Fruit fly (Drosophila melanogaster) whole organism, wandering third instar larva: ENCODE results near the gene CG9926.

Experiments used
- CG32264 ChIP-seq: fragments of 200-800 bp; sonication (Bioruptor generic); optimal IDR thresholded peaks from 2 replicates; lab custom pipeline; 2016; ENCODE audit warnings: missing biosample characterization, missing genetic modification characterization
- CG9705 ChIP-seq: fragments of 200-800 bp; sonication (Bioruptor generic); optimal IDR thresholded peaks from 2 replicates; lab custom pipeline; 2018; ENCODE audit warnings: missing biosample characterization, mild to moderate bottlenecking, missing genetic modification characterization
- CrebA ChIP-seq: fragments of 200-800 bp; sonication (Bioruptor generic); optimal IDR thresholded peaks from 2 replicates; lab custom pipeline; 2016; ENCODE audit warnings: missing biosample characterization, mild to moderate bottlenecking, missing genetic modification characterization, borderline replicate concordance
- Dfd ChIP-seq: fragments of >200 bp; optimal IDR thresholded peaks from 2 replicates; lab custom pipeline; 2017; ENCODE audit warnings: missing biosample characterization, missing genetic modification characterization
- Dif ChIP-seq: fragments of 200-275, 200-300 bp; sonication (Bioruptor generic); optimal IDR thresholded peaks from 2 replicates; lab custom pipeline; 2018; ENCODE audit warnings: missing biosample characterization, missing genetic modification characterization; ENCODE audit not compliant: partially characterized antibody
- GATAd ChIP-seq: sonication (Bioruptor generic); optimal IDR thresholded peaks from 2 replicates; lab custom pipeline; 2016; ENCODE audit warnings: missing biosample characterization, missing genetic modification characterization
- HLH106 ChIP-seq: fragments of 200-800 bp; optimal IDR thresholded peaks from 3 replicates; lab custom pipeline; 2019; ENCODE audit warnings: missing biosample characterization, mild to moderate bottlenecking, missing genetic modification characterization, moderate library complexity
- Hnf4 ChIP-seq: fragments of 200-800 bp; sonication (Bioruptor generic); optimal IDR thresholded peaks from 2 replicates; lab custom pipeline; 2016; ENCODE audit warnings: missing biosample characterization, mild to moderate bottlenecking, missing genetic modification characterization
- Hr78 ChIP-seq: fragments of >200 bp; optimal IDR thresholded peaks from 2 replicates; lab custom pipeline; 2017; ENCODE audit warnings: missing biosample characterization, missing genetic modification characterization
- Hr83 ChIP-seq: fragments of 200-300 bp; sonication (Bioruptor generic); optimal IDR thresholded peaks from 2 replicates; lab custom pipeline; 2016; ENCODE audit warnings: missing biosample characterization, mild to moderate bottlenecking, missing genetic modification characterization, moderate library complexity; ENCODE audit not compliant: poor library complexity, severe bottlenecking
- Jra ChIP-seq: sonication (Bioruptor generic); optimal IDR thresholded peaks from 2 replicates; lab custom pipeline; 2016; ENCODE audit warnings: missing biosample characterization, missing genetic modification characterization
- Mio ChIP-seq: sonication (Bioruptor generic); optimal IDR thresholded peaks from 2 replicates; lab custom pipeline; 2016; ENCODE audit warnings: missing biosample characterization, missing genetic modification characterization
- Myc ChIP-seq: fragments of >200 bp; optimal IDR thresholded peaks from 2 replicates; lab custom pipeline; 2017
- Rel ChIP-seq, 2 experiments: fragments of 200-800 bp; sonication (Bioruptor generic) in 1 of 2; optimal IDR thresholded peaks; 2 replicates in 1 of 2; 3 replicates in 1 of 2; lab custom pipeline; 2016 to 2019; ENCODE audit warnings: mild to moderate bottlenecking in 2 of 2, missing biosample characterization in 2 of 2, missing genetic modification characterization in 2 of 2, moderate library complexity in 1 of 2
- Sp1 ChIP-seq: fragments of 200-800 bp; sonication (Bioruptor generic); optimal IDR thresholded peaks from 3 replicates; lab custom pipeline; 2019; ENCODE audit warnings: missing biosample characterization, mild to moderate bottlenecking, missing genetic modification characterization, moderate library complexity
- Vsx2 ChIP-seq: fragments of 200-300, 225-300 bp; sonication (Bioruptor generic); optimal IDR thresholded peaks from 2 replicates; lab custom pipeline; 2018; ENCODE audit warnings: missing biosample characterization, missing genetic modification characterization; ENCODE audit not compliant: partially characterized antibody
- br ChIP-seq: fragments of 200-800 bp; sonication (Bioruptor generic); optimal IDR thresholded peaks from 2 replicates; lab custom pipeline; 2016; ENCODE audit warnings: missing biosample characterization, missing genetic modification characterization
- brk ChIP-seq: fragments of 200-800 bp; sonication (Bioruptor generic); optimal IDR thresholded peaks from 2 replicates; lab custom pipeline; 2016; ENCODE audit warnings: missing biosample characterization, mild to moderate bottlenecking, missing genetic modification characterization
- dl ChIP-seq, 2 experiments: fragments of 175-275, 200-275 bp in 1 of 2; fragments of 200-275 bp in 1 of 2; sonication (Bioruptor generic); optimal IDR thresholded peaks; lab custom pipeline; 2018; ENCODE audit warnings: mild to moderate bottlenecking in 2 of 2, missing biosample characterization in 2 of 2, missing genetic modification characterization in 2 of 2, moderate library complexity in 2 of 2; ENCODE audit not compliant: partially characterized antibody in 2 of 2, insufficient read depth in 1 of 2
- ey ChIP-seq: fragments of 200-800 bp; sonication (Bioruptor generic); optimal IDR thresholded peaks from 2 replicates; lab custom pipeline; 2016; ENCODE audit warnings: missing biosample characterization, missing genetic modification characterization
- foxo ChIP-seq, 2 experiments: fragments of 200-800 bp; sonication (Bioruptor generic); optimal IDR thresholded peaks; 2 replicates in 1 of 2; 3 replicates in 1 of 2; lab custom pipeline; 2016 to 2017; ENCODE audit warnings: missing biosample characterization in 2 of 2, missing genetic modification characterization in 2 of 2
- fru ChIP-seq: fragments of 200-800 bp; sonication (Bioruptor generic); optimal IDR thresholded peaks from 3 replicates; lab custom pipeline; 2016; ENCODE audit warnings: missing biosample characterization, mild to moderate bottlenecking, missing genetic modification characterization
- lola ChIP-seq: fragments of >200 bp; optimal IDR thresholded peaks from 2 replicates; lab custom pipeline; 2017; ENCODE audit warnings: missing biosample characterization, missing genetic modification characterization
- pan ChIP-seq: fragments of >200 bp; optimal IDR thresholded peaks from 2 replicates; lab custom pipeline; 2017
- rgr ChIP-seq: fragments of 200-800 bp; sonication (Bioruptor generic); optimal IDR thresholded peaks from 3 replicates; lab custom pipeline; 2016; ENCODE audit warnings: missing biosample characterization, mild to moderate bottlenecking, missing genetic modification characterization
- sage ChIP-seq: fragments of 200-800 bp; sonication (Bioruptor generic); optimal IDR thresholded peaks from 2 replicates; lab custom pipeline; 2016; ENCODE audit warnings: missing biosample characterization, mild to moderate bottlenecking, missing genetic modification characterization
- sv ChIP-seq: fragments of 200-800 bp; sonication (Bioruptor generic); optimal IDR thresholded peaks from 3 replicates; lab custom pipeline; 2016; ENCODE audit warnings: missing biosample characterization, missing genetic modification characterization
- tai ChIP-seq: sonication (Bioruptor generic); optimal IDR thresholded peaks from 2 replicates; lab custom pipeline; 2016; ENCODE audit warnings: missing biosample characterization, missing genetic modification characterization
- usp ChIP-seq: fragments of >200 bp; optimal IDR thresholded peaks from 2 replicates; lab custom pipeline; 2017; ENCODE audit warnings: missing biosample characterization, missing genetic modification characterization
- woc ChIP-seq: sonication (Bioruptor generic); optimal IDR thresholded peaks from 2 replicates; lab custom pipeline; 2016; ENCODE audit warnings: missing biosample characterization, mild to moderate bottlenecking, missing genetic modification characterization

The CG9926 gene

DNA sequence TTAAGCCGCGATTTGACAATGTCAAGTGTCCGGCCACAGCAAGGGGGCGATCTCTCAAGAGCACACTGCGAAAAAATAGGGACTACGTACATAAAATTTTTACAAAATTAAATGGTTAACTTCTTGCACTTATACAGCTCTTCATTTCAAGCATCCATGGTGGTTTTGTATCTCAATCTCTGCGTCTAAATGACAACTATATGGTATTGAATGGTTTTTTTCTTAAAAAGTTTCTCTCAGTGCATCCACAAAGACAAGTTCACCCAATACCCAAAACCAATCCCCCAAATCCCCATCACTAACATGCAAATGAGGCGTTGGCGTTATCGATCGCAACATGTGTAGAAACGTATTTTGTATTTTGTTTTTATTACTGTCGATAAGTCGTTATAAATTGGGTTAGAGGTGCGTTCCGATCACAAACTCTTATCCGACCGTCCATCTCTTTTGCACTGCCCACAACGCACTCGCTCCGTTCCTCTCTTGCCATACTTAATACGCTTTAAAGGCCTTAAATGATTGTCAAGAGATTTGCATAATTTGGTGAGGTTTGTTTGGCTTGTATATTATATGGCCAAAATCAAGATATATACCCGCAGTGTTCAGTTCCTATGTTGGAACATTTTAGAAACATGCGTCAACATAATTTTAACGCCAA lies 36.0 kb downstream of the CG9926 start (continued):
- no peak for TF ChIP-seq CG9705 (GFP tag; lab: Kevin White, UChicago)
- peak; percentile 61 for TF ChIP-seq HLH106
- TF ChIP-seq Dfd (GFP tag; lab: Kevin White, UChicago), result no peak

DNA sequence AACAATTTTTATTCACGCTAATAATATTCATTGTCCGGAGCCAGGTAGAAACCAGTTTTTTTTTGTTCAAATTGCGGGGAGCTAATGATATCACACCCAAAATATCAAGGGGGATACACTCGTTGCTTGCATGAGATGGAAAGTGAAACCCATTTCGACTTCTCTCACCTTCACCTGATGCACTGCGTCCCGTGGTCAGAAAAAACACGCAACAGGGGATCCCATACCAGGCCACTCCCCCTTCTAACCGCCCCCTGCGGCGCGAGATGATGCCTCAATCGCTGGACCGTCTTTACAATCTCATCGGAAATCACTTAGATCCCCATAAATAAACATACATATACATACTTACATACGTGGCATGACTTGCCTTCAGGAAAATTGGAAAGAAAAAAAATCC lies 37.4 kb downstream of the CG9926 start:
- no peak for TF ChIP-seq Rel (GFP tag; optimal IDR thresholded peaks at IDR 0.05; lab: Kevin White, UChicago)
- TF ChIP-seq Rel (tag; optimal IDR thresholded peaks at IDR 0.05; lab: Kevin White, UChicago), result peak; percentile 79
- no peak for TF ChIP-seq Sp1 (GFP tag; lab: Kevin White, UChicago)
- TF ChIP-seq, all 38 proteins: peak for 1

DNA sequence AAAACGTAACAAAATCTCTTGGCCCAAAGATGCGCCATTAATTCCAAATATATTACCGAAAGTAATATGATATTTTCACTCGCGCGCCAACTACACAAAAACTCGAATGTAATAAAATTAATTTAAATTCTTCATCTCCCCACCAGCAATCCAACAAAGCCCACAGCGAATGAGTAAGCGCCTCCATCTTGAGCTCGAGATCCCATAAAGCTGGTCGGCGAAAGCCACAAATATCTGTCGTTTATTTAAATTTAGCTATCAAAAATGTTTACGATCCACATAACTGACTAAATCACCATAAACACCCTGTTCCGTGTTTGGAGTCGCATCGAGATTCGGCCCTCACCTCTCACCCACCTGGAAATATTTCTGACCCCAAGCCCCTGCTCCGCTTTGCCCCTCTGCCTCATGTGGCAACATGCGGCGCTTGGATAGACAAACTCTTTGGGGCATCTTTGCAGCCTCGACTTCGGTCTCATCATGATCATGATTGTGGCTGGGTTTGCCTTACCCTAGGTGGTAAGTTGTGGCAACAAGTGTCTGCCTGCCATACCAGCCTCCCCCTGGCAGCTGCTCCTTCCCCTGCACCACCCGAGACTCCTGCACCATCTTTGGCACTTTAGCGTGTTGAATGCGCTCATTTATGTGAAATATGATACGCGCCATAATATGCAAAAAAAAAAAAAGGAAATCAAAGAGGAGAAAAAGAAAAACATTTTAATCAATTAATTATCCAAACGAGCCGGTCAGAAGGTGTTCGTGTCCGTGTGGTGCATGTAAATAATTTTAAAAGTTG lies 38.7 kb downstream of the CG9926 start:
- TF ChIP-seq CG9705 (GFP tag; lab: Kevin White, UChicago) (no peak), Myc (lab: Kevin White, UChicago) (no peak), CG32264 (no peak), Dfd (GFP tag; lab: Kevin White, UChicago) (no peak), usp (GFP tag; lab: Kevin White, UChicago) (no peak), rgr (GFP tag; lab: Kevin White, UChicago) (no peak), foxo (GFP tag; optimal IDR thresholded peaks at IDR 0.05; lab: Kevin White, UChicago) (no peak), HLH106 (no peak), Jra (GFP tag; lab: Kevin White, UChicago) (no peak), Sp1 (GFP tag; lab: Kevin White, UChicago) (no peak), br (no peak), fru (GFP tag; lab: Kevin White, UChicago) (no peak), brk (GFP tag; lab: Kevin White, UChicago) (no peak), Hnf4 (GFP tag; lab: Kevin White, UChicago) (no peak), tai (GFP tag; lab: Kevin White, UChicago) (no peak), Mio (GFP tag; lab: Kevin White, UChicago) (no peak), woc (GFP tag; lab: Kevin White, UChicago) (no peak)

DNA sequence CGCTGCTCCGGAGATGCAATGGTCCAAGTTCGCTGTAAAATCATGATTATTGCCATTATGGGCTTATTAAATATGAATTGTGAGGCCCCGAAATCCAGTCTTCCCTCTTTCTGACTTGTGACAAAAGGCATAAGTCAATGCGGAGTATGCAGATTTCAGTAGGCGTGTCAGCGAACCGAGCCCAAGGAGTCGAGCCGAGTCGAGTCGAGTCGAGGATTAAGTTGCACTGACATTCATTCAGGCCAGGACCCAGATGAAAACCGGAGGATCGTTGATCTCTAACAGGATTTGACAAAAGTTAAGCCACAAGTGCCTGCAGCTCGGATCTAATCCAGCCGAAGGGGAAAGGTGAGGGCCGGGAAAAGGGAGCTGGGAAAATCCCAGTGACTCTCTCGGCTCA lies 39.6 kb downstream of the CG9926 start:
- TF ChIP-seq Dfd (GFP tag; lab: Kevin White, UChicago), result no peak
- TF ChIP-seq Dif, result no peak
- TF ChIP-seq HLH106, result no peak
- TF ChIP-seq Hr83 (GFP tag; lab: Kevin White, UChicago), result no peak
- TF ChIP-seq dl (GFP tag; optimal IDR thresholded peaks at IDR 0.05; lab: Kevin White, UChicago; ENCODE audit: insufficient read depth in 1 of 2, partially characterized antibody in 2 of 2), result no peak
- no peak for TF ChIP-seq GATAd
- no peak for TF ChIP-seq Mio (GFP tag; lab: Kevin White, UChicago)
- TF ChIP-seq sv (GFP tag; lab: Kevin White, UChicago), result no peak
- no peak for TF ChIP-seq CrebA (GFP tag; lab: Kevin White, UChicago)
- TF ChIP-seq lola (GFP tag; lab: Kevin White, UChicago), result no peak

DNA sequence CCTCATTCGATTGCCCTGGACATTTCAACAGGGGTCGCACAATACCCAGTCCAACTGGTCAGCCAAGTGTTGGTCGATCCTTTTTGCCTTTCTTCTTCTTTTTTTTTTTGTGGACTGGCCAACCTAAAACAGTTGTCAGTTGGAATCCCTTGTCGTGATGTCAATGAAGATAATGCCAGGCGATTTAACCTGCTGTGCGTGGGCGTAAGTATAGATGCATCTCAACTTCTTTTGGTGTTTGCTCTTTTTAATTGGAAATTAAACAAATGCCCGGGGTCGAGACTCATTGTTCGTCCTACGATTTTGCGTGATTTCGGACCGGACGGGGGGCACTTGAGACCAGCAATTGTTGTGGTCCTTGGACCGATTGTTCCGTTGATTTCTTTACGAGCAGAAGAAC lies 41.0 kb downstream of the CG9926 start:
- no peak for TF ChIP-seq ey
- no peak for TF ChIP-seq GATAd
- TF ChIP-seq Myc (lab: Kevin White, UChicago), result no peak
- TF ChIP-seq sage (GFP tag; lab: Kevin White, UChicago), result no peak
- no peak for TF ChIP-seq CG32264
- TF ChIP-seq dl (GFP tag; optimal IDR thresholded peaks at IDR 0.05; lab: Kevin White, UChicago; ENCODE audit: insufficient read depth in 1 of 2, partially characterized antibody in 2 of 2), result no peak
- TF ChIP-seq Hr78 (GFP tag; lab: Kevin White, UChicago), result no peak
- TF ChIP-seq Dfd (GFP tag; lab: Kevin White, UChicago), result no peak
- no peak for TF ChIP-seq Vsx2 (GFP tag; lab: Kevin White, UChicago)
- TF ChIP-seq CG9705 (GFP tag; lab: Kevin White, UChicago), result no peak
- no peak for TF ChIP-seq CrebA (GFP tag; lab: Kevin White, UChicago)
- TF ChIP-seq pan, result no peak
- TF ChIP-seq foxo (GFP tag; optimal IDR thresholded peaks at IDR 0.05; lab: Kevin White, UChicago), result no peak
